Fruit fly (Drosophila melanogaster): ENCODE data around the gene CG5250.

DNA sequence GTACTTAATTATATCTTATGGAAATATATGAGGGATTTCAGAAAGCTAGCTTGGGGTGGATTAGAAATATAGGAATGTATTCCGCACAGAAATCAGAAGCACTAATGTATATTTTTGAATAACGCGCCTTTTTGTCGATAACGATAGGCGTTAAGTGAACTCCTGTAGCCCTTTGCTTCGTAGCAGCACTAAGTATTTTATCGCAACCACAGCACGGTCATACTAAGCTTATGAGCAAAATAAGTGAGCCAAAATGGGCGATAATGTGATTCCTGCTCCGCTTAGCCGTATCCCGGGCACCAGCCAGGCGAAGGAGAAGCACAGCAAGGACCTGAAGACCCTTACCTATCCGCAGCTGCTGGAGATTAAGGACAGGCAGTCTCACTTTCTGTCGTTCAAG is at the start of gene CG5250, which contains the start of gene Polr2M:
- no peak for TF ChIP-seq CG12768 (GFP tag; optimal IDR thresholded peaks at IDR 0.05)
- TF ChIP-seq CG14711 (tag; optimal IDR thresholded peaks at IDR 0.05) = no peak
- TF ChIP-seq CG5204 (GFP tag; optimal IDR thresholded peaks at IDR 0.05) = no peak
- TF ChIP-seq toe (GFP tag; optimal IDR thresholded peaks at IDR 0.05) = no peak
- no peak for TF ChIP-seq CG7101 (tag; optimal IDR thresholded peaks at IDR 0.05)
- TF ChIP-seq Clk (GFP tag; optimal IDR thresholded peaks at IDR 0.05) = no peak
- no peak for TF ChIP-seq CG11617 (GFP tag; optimal IDR thresholded peaks at IDR 0.05)
- TF ChIP-seq Crg-1 (GFP tag; optimal IDR thresholded peaks at IDR 0.05) = no peak
- TF ChIP-seq CG33017 (tag; optimal IDR thresholded peaks at IDR 0.05) = no peak
- TF ChIP-seq kay (GFP tag; ENCODE audit: borderline replicate concordance) = no peak
- TF ChIP-seq pad (GFP tag; optimal IDR thresholded peaks at IDR 0.05) = no peak
- TF ChIP-seq bab1 (GFP tag; optimal IDR thresholded peaks at IDR 0.05) = peak; percentile 38
